Fruit fly (Drosophila melanogaster) whole organism, embryonic: Measurements from ENCODE around the gene CG9992.

Experiments used
- Abd-B ChIP-seq: fragments of 200-800 bp; sonication (Bioruptor generic); optimal IDR thresholded peaks from 2 replicates; lab custom pipeline; 2018; ENCODE audit warnings: missing biosample characterization, mild to moderate bottlenecking, missing genetic modification characterization, moderate library complexity
- Asciz ChIP-seq: fragments of 200-800 bp; sonication (Bioruptor generic); optimal IDR thresholded peaks from 2 replicates; lab custom pipeline; 2017; ENCODE audit warnings: missing biosample characterization, mild to moderate bottlenecking, missing genetic modification characterization, missing genetic modification reagents
- B-H2 ChIP-seq: fragments of 200-800 bp; sonication (Bioruptor generic); optimal IDR thresholded peaks from 2 replicates; lab custom pipeline; 2018; ENCODE audit warnings: missing biosample characterization, mild to moderate bottlenecking, missing genetic modification characterization
- CG11696 ChIP-seq: fragments of 200-800 bp; sonication (Bioruptor generic); IDR thresholded peaks from 2 replicates; pipeline ENCODE4 v1.3.6; 2022; ENCODE audit warnings: missing biosample characterization, missing genetic modification characterization
- CG12391 ChIP-seq: fragments of 200-800 bp; sonication (Bioruptor generic); optimal IDR thresholded peaks from 3 replicates; lab custom pipeline; 2018; ENCODE audit warnings: missing biosample characterization, mild to moderate bottlenecking, missing genetic modification characterization, moderate library complexity
- CG13424 ChIP-seq: fragments of 200-800 bp; sonication (Bioruptor generic); optimal IDR thresholded peaks from 2 replicates; lab custom pipeline; 2019; ENCODE audit warnings: missing biosample characterization, mild to moderate bottlenecking, missing genetic modification characterization, moderate library complexity
- CG13775 ChIP-seq: fragments of 200-800 bp; sonication (Bioruptor generic); optimal IDR thresholded peaks from 3 replicates; lab custom pipeline; 2017; ENCODE audit warnings: missing biosample characterization, mild to moderate bottlenecking, missing genetic modification characterization
- CG16815 ChIP-seq: fragments of 200-800 bp; sonication (Bioruptor generic); optimal IDR thresholded peaks from 3 replicates; lab custom pipeline; 2017; ENCODE audit warnings: missing biosample characterization, mild to moderate bottlenecking, missing genetic modification characterization
- CG17361 ChIP-seq: fragments of 200-800 bp; sonication (Bioruptor generic); IDR thresholded peaks from 3 replicates; pipeline ENCODE4 v1.3.6; 2022; ENCODE audit warnings: missing biosample characterization, missing genetic modification characterization
- CG17612 ChIP-seq: fragments of 200-800 bp; sonication (Bioruptor generic); IDR thresholded peaks from 2 replicates; pipeline ENCODE4 v1.3.6; 2022; ENCODE audit warnings: missing biosample characterization, missing genetic modification characterization
- CG17829 ChIP-seq: fragments of 200-800 bp; optimal IDR thresholded peaks from 2 replicates; lab custom pipeline; 2019; ENCODE audit warnings: missing biosample characterization, mild to moderate bottlenecking, missing genetic modification characterization, moderate library complexity
- CG30403 ChIP-seq: fragments of 200-800 bp; sonication (Bioruptor generic); optimal IDR thresholded peaks from 3 replicates; lab custom pipeline; 2016; ENCODE audit warnings: missing biosample characterization, missing genetic modification characterization
- CG3281 ChIP-seq: fragments of 200-800 bp; sonication (Bioruptor generic); optimal IDR thresholded peaks from 3 replicates; lab custom pipeline; 2017; ENCODE audit warnings: missing biosample characterization, mild to moderate bottlenecking, missing genetic modification characterization
- CG4282 ChIP-seq: fragments of 200-800 bp; sonication (Bioruptor generic); optimal IDR thresholded peaks from 2 replicates; lab custom pipeline; 2016; ENCODE audit warnings: missing biosample characterization, missing genetic modification characterization
- CG6813 ChIP-seq: fragments of 200-800 bp; sonication (Bioruptor generic); optimal IDR thresholded peaks from 2 replicates; lab custom pipeline; 2017; ENCODE audit warnings: missing biosample characterization, missing genetic modification characterization, mild to moderate bottlenecking, moderate library complexity, missing genetic modification reagents
- CG8290 ChIP-seq, 3 experiments: fragments of 200-800 bp; sonication (Bioruptor generic); optimal IDR thresholded peaks; 2 replicates each; lab custom pipeline; 2016 to 2019; ENCODE audit warnings: missing biosample characterization in 3 of 3, missing genetic modification characterization in 3 of 3, mild to moderate bottlenecking in 2 of 3, moderate library complexity in 1 of 3
- CG8924 ChIP-seq: fragments of 200-800 bp; optimal IDR thresholded peaks from 3 replicates; lab custom pipeline; 2019; ENCODE audit warnings: missing biosample characterization, mild to moderate bottlenecking, missing genetic modification characterization, moderate library complexity
- CG9215 ChIP-seq: fragments of 200-800 bp; sonication (Bioruptor generic); IDR thresholded peaks from 2 replicates; pipeline ENCODE4 v1.3.6; 2022; ENCODE audit warnings: missing biosample characterization, missing genetic modification characterization
- CG9727 ChIP-seq: fragments of 200-800 bp; sonication (Bioruptor generic); optimal IDR thresholded peaks from 3 replicates; lab custom pipeline; 2017; ENCODE audit warnings: missing biosample characterization, mild to moderate bottlenecking, missing genetic modification characterization
- CHES-1-like ChIP-seq: fragments of 200-800 bp; sonication (Bioruptor generic); optimal IDR thresholded peaks from 2 replicates; lab custom pipeline; 2016; ENCODE audit warnings: missing biosample characterization, missing genetic modification characterization
- Chrac-16 ChIP-seq: fragments of 200-800 bp; sonication (Bioruptor generic); optimal IDR thresholded peaks from 3 replicates; lab custom pipeline; 2016; ENCODE audit warnings: missing biosample characterization, missing genetic modification characterization
- Dek ChIP-seq: fragments of 200-800 bp; sonication (Bioruptor generic); optimal IDR thresholded peaks from 3 replicates; lab custom pipeline; 2019; ENCODE audit warnings: missing biosample characterization, mild to moderate bottlenecking, missing genetic modification characterization, moderate library complexity
- HLH54F ChIP-seq: fragments of 200-800 bp; sonication (Bioruptor generic); optimal IDR thresholded peaks from 3 replicates; lab custom pipeline; 2016; ENCODE audit warnings: missing biosample characterization, missing genetic modification characterization
- HLHmδ ChIP-seq: fragments of 200-800 bp; sonication (Bioruptor generic); optimal IDR thresholded peaks from 2 replicates; lab custom pipeline; 2018; ENCODE audit warnings: missing biosample characterization, mild to moderate bottlenecking, missing genetic modification characterization, moderate library complexity
- HmgZ ChIP-seq: fragments of 200-800 bp; sonication (Bioruptor generic); optimal IDR thresholded peaks from 2 replicates; lab custom pipeline; 2018; ENCODE audit warnings: missing biosample characterization, mild to moderate bottlenecking, missing genetic modification characterization
- Hmx ChIP-seq: fragments of 200-800 bp; sonication (Bioruptor generic); optimal IDR thresholded peaks from 2 replicates; lab custom pipeline; 2016; ENCODE audit warnings: missing biosample characterization, missing genetic modification characterization
- Meics ChIP-seq: fragments of 200-800 bp; sonication (Bioruptor generic); optimal IDR thresholded peaks from 2 replicates; lab custom pipeline; 2017; ENCODE audit warnings: missing biosample characterization, mild to moderate bottlenecking, missing genetic modification characterization
- Ptx1 ChIP-seq: fragments of 200-800 bp; sonication (Bioruptor generic); IDR thresholded peaks from 2 replicates; pipeline ENCODE4 v1.3.6; 2022; ENCODE audit warnings: missing biosample characterization, missing genetic modification characterization
- Sry-δ ChIP-seq: fragments of 200-800 bp; sonication (Bioruptor generic); optimal IDR thresholded peaks from 2 replicates; lab custom pipeline; 2016; ENCODE audit warnings: missing biosample characterization, missing genetic modification characterization
- Vsx1 ChIP-seq: fragments of 200-800 bp; sonication (Bioruptor generic); optimal IDR thresholded peaks from 2 replicates; lab custom pipeline; 2017; ENCODE audit warnings: missing biosample characterization, mild to moderate bottlenecking, missing genetic modification characterization, missing genetic modification reagents
- bab2 ChIP-seq: fragments of 200-800 bp; sonication (Bioruptor generic); optimal IDR thresholded peaks from 2 replicates; lab custom pipeline; 2016; ENCODE audit warnings: missing biosample characterization, missing genetic modification characterization
- cas ChIP-seq: fragments of 200-800 bp; sonication (Bioruptor generic); IDR thresholded peaks from 2 replicates; pipeline ENCODE4 v1.3.6; 2022; ENCODE audit warnings: missing biosample characterization, missing genetic modification characterization
- caup ChIP-seq: fragments of 200-800 bp; sonication (Bioruptor generic); optimal IDR thresholded peaks from 3 replicates; lab custom pipeline; 2017; ENCODE audit warnings: missing biosample characterization, mild to moderate bottlenecking, missing genetic modification characterization, moderate library complexity; ENCODE audit not compliant: severe bottlenecking
- corto ChIP-seq: fragments of 200-800 bp; sonication (Bioruptor generic); optimal IDR thresholded peaks from 2 replicates; lab custom pipeline; 2016; ENCODE audit warnings: missing biosample characterization, mild to moderate bottlenecking, missing genetic modification characterization, moderate library complexity
- cwo ChIP-seq: fragments of 200-800 bp; sonication (Bioruptor generic); optimal IDR thresholded peaks from 3 replicates; lab custom pipeline; 2017; ENCODE audit warnings: missing biosample characterization, missing genetic modification characterization, mild to moderate bottlenecking, moderate library complexity, missing genetic modification reagents
- dm ChIP-seq: fragments of 200-800 bp; sonication (Bioruptor generic); optimal IDR thresholded peaks from 3 replicates; lab custom pipeline; 2016; ENCODE audit warnings: missing biosample characterization, missing genetic modification characterization
- ems ChIP-seq: fragments of 200-800 bp; sonication (Bioruptor generic); optimal IDR thresholded peaks from 3 replicates; lab custom pipeline; 2016; ENCODE audit warnings: missing biosample characterization, missing genetic modification characterization
- ind ChIP-seq: fragments of 200-800 bp; sonication (Bioruptor generic); optimal IDR thresholded peaks from 3 replicates; lab custom pipeline; 2016; ENCODE audit warnings: missing biosample characterization, missing genetic modification characterization
- ken ChIP-seq: fragments of 200-800 bp; sonication (Bioruptor generic); IDR thresholded peaks from 3 replicates; pipeline ENCODE4 v1.3.6; 2022; ENCODE audit warnings: missing biosample characterization, missing genetic modification characterization
- nerfin-1 ChIP-seq: fragments of 200-800 bp; sonication (Bioruptor generic); optimal IDR thresholded peaks from 3 replicates; lab custom pipeline; 2019; ENCODE audit warnings: missing biosample characterization, mild to moderate bottlenecking, missing genetic modification characterization, moderate library complexity
- nmo ChIP-seq: fragments of 200-800 bp; sonication (Bioruptor generic); optimal IDR thresholded peaks from 2 replicates; lab custom pipeline; 2018; ENCODE audit warnings: missing biosample characterization, mild to moderate bottlenecking, missing genetic modification characterization, moderate library complexity
- pho ChIP-seq: fragments of 200-800 bp; sonication (Bioruptor generic); optimal IDR thresholded peaks from 2 replicates; lab custom pipeline; 2016; ENCODE audit warnings: missing biosample characterization, missing genetic modification characterization
- pnt ChIP-seq: fragments of 200-800 bp; sonication (Bioruptor generic); optimal IDR thresholded peaks from 3 replicates; lab custom pipeline; 2016; ENCODE audit warnings: missing biosample characterization, missing genetic modification characterization
- pum ChIP-seq: fragments of 200-800 bp; sonication (Bioruptor generic); optimal IDR thresholded peaks from 2 replicates; lab custom pipeline; 2016; ENCODE audit warnings: missing biosample characterization, missing genetic modification characterization
- seq ChIP-seq: fragments of 200-800 bp; sonication (Bioruptor generic); IDR thresholded peaks from 2 replicates; pipeline ENCODE4 v1.3.6; 2022; ENCODE audit warnings: missing biosample characterization, missing genetic modification characterization
- sim ChIP-seq: fragments of 200-800 bp; sonication (Bioruptor generic); IDR thresholded peaks from 2 replicates; pipeline ENCODE4 v1.3.6; 2022; ENCODE audit warnings: missing biosample characterization, missing genetic modification characterization
- slbo ChIP-seq: fragments of 200-800 bp; sonication (Bioruptor generic); IDR thresholded peaks from 2 replicates; pipeline ENCODE4 v1.3.6; 2022; ENCODE audit warnings: missing biosample characterization, missing genetic modification characterization
- sug ChIP-seq: fragments of 200-800 bp; optimal IDR thresholded peaks from 2 replicates; lab custom pipeline; 2019; ENCODE audit warnings: missing biosample characterization, mild to moderate bottlenecking, missing genetic modification characterization, moderate library complexity
- tgo ChIP-seq: fragments of 200-800 bp; sonication (Bioruptor generic); IDR thresholded peaks from 3 replicates; pipeline ENCODE4 v1.3.6; 2022; ENCODE audit warnings: missing biosample characterization, missing genetic modification characterization
- trh ChIP-seq: fragments of 200-800 bp; sonication (Bioruptor generic); optimal IDR thresholded peaks from 2 replicates; lab custom pipeline; 2016; ENCODE audit warnings: missing biosample characterization, missing genetic modification characterization

The CG9992 gene

DNA sequence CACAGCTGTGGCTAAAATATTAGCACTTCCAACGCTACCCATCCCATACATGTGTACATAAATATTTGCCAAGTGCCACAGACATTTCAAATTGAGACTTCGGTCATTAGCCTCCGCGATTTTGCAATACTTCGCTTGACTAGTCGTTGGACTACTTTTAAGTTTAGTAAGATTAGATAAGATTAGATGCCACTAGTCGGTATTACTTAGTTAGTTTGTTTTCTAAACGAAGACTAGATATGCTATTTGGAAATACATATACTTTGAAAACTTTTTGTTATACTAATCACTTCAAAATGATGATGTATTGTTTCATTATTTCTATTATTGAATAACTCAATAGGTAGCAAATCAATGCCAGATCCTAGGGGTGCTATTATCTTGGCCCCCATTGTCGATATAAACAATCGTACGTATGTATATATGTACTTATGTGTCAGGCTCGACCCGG lies 1.3 kb upstream of the CG9992 start (continued):
- peak; percentile 26 for TF ChIP-seq CHES-1-like (GFP tag; lab: Kevin White, UChicago)
- TF ChIP-seq CG6813 (GFP tag; lab: Kevin White, UChicago), result peak; percentile 14
- no peak for TF ChIP-seq CG17612 (GFP tag; lab: Robert Waterston, UW)
- peak; percentile 21 for TF ChIP-seq HLH54F
- peak; percentile 18 for TF ChIP-seq B-H2 (GFP tag; lab: Kevin White, UChicago)
- TF ChIP-seq CG4282 (GFP tag; lab: Kevin White, UChicago), result no peak
- no peak for TF ChIP-seq cas
- TF ChIP-seq nmo, result peak; percentile 9
- TF ChIP-seq pum (GFP tag; lab: Kevin White, UChicago), result peak; percentile 6
- peak; percentile 44 for TF ChIP-seq CG9727
- peak; percentile 38 for TF ChIP-seq bab2
- TF ChIP-seq Meics (GFP tag; lab: Kevin White, UChicago), result peak; percentile 52
- TF ChIP-seq pho (GFP tag; lab: Kevin White, UChicago), result peak; percentile 51
- TF ChIP-seq CG11696, result peak; percentile 81
- TF ChIP-seq tgo (GFP tag; lab: Robert Waterston, UW), result 0 out of 3 replicates have a peak, but pooled peaks have one; percentile 33
- TF ChIP-seq Ptx1, result 0 out of 2 replicates have a peak, but pooled peaks have one; percentile 23
- TF ChIP-seq pnt (GFP tag; lab: Kevin White, UChicago), result no peak
- peak; percentile 35 for TF ChIP-seq CG16815 (GFP tag; lab: Kevin White, UChicago)
- TF ChIP-seq sim, result 0 out of 2 replicates have a peak, but pooled peaks have one; percentile 17
- TF ChIP-seq ind (GFP tag; lab: Kevin White, UChicago), result peak; percentile 19
- peak; percentile 31 for TF ChIP-seq HmgZ (tag; lab: Kevin White, UChicago)
- no peak for TF ChIP-seq trh (GFP tag; lab: Kevin White, UChicago)
- TF ChIP-seq CG17361 (GFP tag; lab: Robert Waterston, UW), result peak; percentile 52; the same call in 1 of the 3 replicates
- TF ChIP-seq seq (GFP tag; lab: Robert Waterston, UW), result 0 out of 2 replicates have a peak, but pooled peaks have one; percentile 24
- TF ChIP-seq CG13775 (GFP tag; lab: Kevin White, UChicago), result peak; percentile 27
- peak; percentile 72 for TF ChIP-seq caup (GFP tag; lab: Kevin White, UChicago)
- TF ChIP-seq corto (GFP tag; lab: Kevin White, UChicago), result peak; percentile 21
- peak; percentile 35 for TF ChIP-seq CG13424 (tag; lab: Kevin White, UChicago)
- TF ChIP-seq ken (GFP tag; lab: Robert Waterston, UW), result no peak
- TF ChIP-seq CG8924 (tag; lab: Kevin White, UChicago), result peak; percentile 49
- no peak for TF ChIP-seq Sry-δ
- TF ChIP-seq sug, result peak; percentile 25
- peak; percentile 46 for TF ChIP-seq CG30403
- TF ChIP-seq nerfin-1 (tag; lab: Kevin White, UChicago), result peak; percentile 19
- TF ChIP-seq dm, result peak; percentile 3
- TF ChIP-seq Dek (tag; lab: Kevin White, UChicago), result peak; percentile 1
- peak; percentile 56 for TF ChIP-seq cwo (GFP tag; lab: Kevin White, UChicago)
- peak; percentile 20 for TF ChIP-seq Asciz (GFP tag; lab: Kevin White, UChicago)
- TF ChIP-seq CG17829, result peak; percentile 26
- peak; percentile 55 for TF ChIP-seq CG12391 (tag; lab: Kevin White, UChicago)
- no peak for TF ChIP-seq HLHmδ (GFP tag; lab: Kevin White, UChicago)
- TF ChIP-seq CG8290 (GFP tag; optimal IDR thresholded peaks at IDR 0.05; lab: Kevin White, UChicago), result no peak
- TF ChIP-seq CG8290 (tag; optimal IDR thresholded peaks at IDR 0.05; lab: Kevin White, UChicago), result no peak
- TF ChIP-seq Chrac-16 (GFP tag; lab: Kevin White, UChicago), result peak; percentile 14
- no peak for TF ChIP-seq Abd-B (GFP tag; lab: Kevin White, UChicago)
- TF ChIP-seq Vsx1 (GFP tag; lab: Kevin White, UChicago), result no peak
- TF ChIP-seq ems (GFP tag; lab: Kevin White, UChicago), result peak; percentile 1
- TF ChIP-seq Hmx (GFP tag; lab: Kevin White, UChicago), result no peak
- no peak for TF ChIP-seq CG9215 (GFP tag; lab: Robert Waterston, UW)
- TF ChIP-seq CG3281 (GFP tag; lab: Kevin White, UChicago), result peak; percentile 63
- peak; percentile 47; the same call in 1 of the 2 replicates for TF ChIP-seq slbo (GFP tag; lab: Robert Waterston, UW)
